Worm (Caenorhabditis elegans) whole organism, midembryonic: ENCODE measurements around the gene C37H5.13.

Experiments
- flt-1 ChIP-seq: fragments of 200-800 bp; sonication (Bioruptor generic); IDR thresholded peaks from 2 replicates; pipeline ENCODE4 v1.3.6; 2022; ENCODE audit warnings: missing genetic modification characterization, missing compliant biosample characterization
- klf-2 ChIP-seq: fragments of 200-800 bp; sonication (Bioruptor generic); conservative IDR thresholded peaks from 2 replicates; pipeline ENCODE4 v1.3.6; 2022; ENCODE audit warnings: missing genetic modification reagents, missing genetic modification characterization, missing compliant biosample characterization
- tab-1 ChIP-seq: fragments of 200-800 bp; sonication (Bioruptor generic); IDR thresholded peaks from 2 replicates; pipeline ENCODE4 v1.3.6; 2022; ENCODE audit warnings: missing genetic modification characterization, missing compliant biosample characterization
- ztf-23 ChIP-seq: fragments of 200-800 bp; sonication (Bioruptor generic); IDR thresholded peaks from 2 replicates; pipeline ENCODE4 v1.3.6; 2022; ENCODE audit warnings: missing genetic modification reagents, missing genetic modification characterization, missing compliant biosample characterization

DNA sequence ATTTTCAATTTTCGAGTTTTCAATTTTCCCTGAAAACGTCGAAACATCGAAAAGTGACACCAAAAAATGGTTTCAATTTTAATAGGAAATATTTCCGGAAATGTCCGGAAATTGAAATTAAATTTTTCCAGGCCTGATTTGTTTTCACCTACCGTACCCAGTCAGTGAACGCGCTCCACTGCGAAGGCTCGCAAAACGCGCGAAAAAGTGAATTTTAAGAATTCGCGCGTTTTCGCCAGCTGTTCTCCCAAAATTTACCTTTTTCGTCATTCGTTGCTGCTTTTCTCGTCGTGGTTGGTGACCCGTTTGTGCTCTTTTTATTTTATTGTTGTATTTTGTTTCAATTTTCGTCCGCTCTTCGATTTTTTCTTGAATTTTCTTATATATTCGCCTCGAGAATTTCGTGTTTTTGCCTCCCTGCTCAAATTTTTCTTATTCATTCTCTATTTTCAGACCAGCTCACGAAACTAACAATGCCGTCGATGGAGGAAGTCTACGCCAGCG, 27.3 kb upstream of the C37H5.13 start, which contains the start of gene T19H12.2:
- TF ChIP-seq tab-1 (GFP tag; lab: Robert Waterston, UW) = no peak
- no peak for TF ChIP-seq klf-2
- TF ChIP-seq flt-1 = no peak
- no peak for TF ChIP-seq ztf-23 (GFP tag; lab: Robert Waterston, UW)
